Fruit fly (Drosophila melanogaster) whole organism, embryonic: ENCODE results near the gene ZAP3.

ENCODE experiments used
- CG17385 ChIP-seq: fragments of 200-800 bp; sonication (Bioruptor generic); optimal IDR thresholded peaks from 3 replicates; lab custom pipeline; 2018; ENCODE audit warnings: missing biosample characterization, mild to moderate bottlenecking, missing genetic modification characterization
- CrebB ChIP-seq: fragments of 200-800 bp; sonication (Bioruptor generic); optimal IDR thresholded peaks from 3 replicates; lab custom pipeline; 2018; ENCODE audit warnings: missing biosample characterization, mild to moderate bottlenecking, missing genetic modification characterization
- Dip2 ChIP-seq: fragments of 200-800 bp; sonication (Bioruptor generic); IDR thresholded peaks from 2 replicates; pipeline ENCODE4 v1.3.6; 2022; ENCODE audit warnings: missing biosample characterization, missing genetic modification characterization
- Med ChIP-seq: fragments of 200-800 bp; sonication (Bioruptor generic); peaks from one replicate; lab custom pipeline; 2016; ENCODE audit warnings: missing biosample characterization, missing genetic modification characterization, mild to moderate bottlenecking, inconsistent platforms, moderate library complexity
- gsb-n ChIP-seq: fragments of 200-800 bp; sonication (Bioruptor generic); optimal IDR thresholded peaks from 3 replicates; lab custom pipeline; 2018; ENCODE audit warnings: missing biosample characterization, mild to moderate bottlenecking, missing genetic modification characterization
- her ChIP-seq: fragments of 200-800 bp; sonication (Bioruptor generic); optimal IDR thresholded peaks from 2 replicates; lab custom pipeline; 2016; ENCODE audit warnings: missing biosample characterization, missing genetic modification characterization
- twi ChIP-seq: fragments of 200-800 bp; optimal IDR thresholded peaks from 2 replicates; lab custom pipeline; 2019; ENCODE audit warnings: missing biosample characterization, mild to moderate bottlenecking, missing genetic modification characterization, moderate library complexity
- vfl ChIP-seq: fragments of 200-800 bp; sonication (Bioruptor generic); optimal IDR thresholded peaks from 2 replicates; lab custom pipeline; 2016; ENCODE audit warnings: missing biosample characterization, missing genetic modification characterization

DNA sequence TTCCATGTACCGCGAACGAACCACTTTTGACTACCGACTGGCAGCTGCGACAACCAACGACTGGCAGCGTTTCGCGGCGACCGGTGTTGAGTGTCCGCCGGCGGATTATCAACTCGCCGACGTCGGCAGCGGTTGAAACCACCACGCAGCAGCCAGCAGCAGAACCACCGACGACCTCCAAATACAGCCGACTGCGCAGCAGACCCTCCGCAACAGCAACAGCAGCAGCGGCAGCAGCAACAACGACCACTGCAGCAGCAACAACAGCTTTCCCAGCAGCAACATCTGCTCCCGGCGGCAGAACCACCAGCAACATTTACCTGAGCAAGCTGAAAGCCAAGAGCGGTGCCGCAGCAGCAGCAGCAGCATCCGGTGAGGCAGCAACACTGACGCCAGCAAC lies 34.3 kb downstream of the ZAP3 start:
- TF ChIP-seq twi (tag; lab: Kevin White, UChicago) (no peak), Med (GFP tag; lab: Kevin White, UChicago) (no peak), her (GFP tag; lab: Kevin White, UChicago) (no peak), gsb-n (no peak), CrebB (tag; lab: Kevin White, UChicago) (no peak), vfl (GFP tag; lab: Kevin White, UChicago) (no peak), CG17385 (GFP tag; lab: Kevin White, UChicago) (no peak), Dip2 (GFP tag; lab: Robert Waterston, UW) (no peak)
